Fruit fly (Drosophila melanogaster) whole organism, pupa: ENCODE measurements around the gene CG32374.
A peak's percentile ranks its signal among the peaks of the same experiment; 100 is the strongest.

Source experiments
- CG10348 ChIP-seq: fragments of 200-800 bp; sonication (Bioruptor generic); IDR thresholded peaks from 2 replicates; pipeline ENCODE4 v1.3.6; 2022; ENCODE audit warnings: missing biosample characterization, missing genetic modification characterization
- CG12605 ChIP-seq: fragments of 200-800 bp; sonication (Bioruptor generic); IDR thresholded peaks from 2 replicates; pipeline ENCODE4 v1.3.6; 2022; ENCODE audit warnings: missing biosample characterization, missing genetic modification characterization
- CG13204 ChIP-seq: fragments of 200-800 bp; sonication (Bioruptor generic); optimal IDR thresholded peaks from 2 replicates; lab custom pipeline; 2018; ENCODE audit warnings: missing biosample characterization, mild to moderate bottlenecking, missing genetic modification characterization, moderate library complexity
- CG14655 ChIP-seq: fragments of 200-800 bp; sonication (Bioruptor generic); optimal IDR thresholded peaks from 3 replicates; lab custom pipeline; 2017; ENCODE audit warnings: mild to moderate bottlenecking, missing biosample characterization, missing genetic modification reagents, missing genetic modification characterization
- CG15710 ChIP-seq: fragments of 200-800 bp; sonication (Bioruptor generic); optimal IDR thresholded peaks from 2 replicates; lab custom pipeline; 2018; ENCODE audit warnings: missing biosample characterization, mild to moderate bottlenecking, missing genetic modification characterization, moderate library complexity
- CG17806 ChIP-seq: fragments of 200-800 bp; sonication (Bioruptor generic); optimal IDR thresholded peaks from 2 replicates; lab custom pipeline; 2018; ENCODE audit warnings: missing biosample characterization, mild to moderate bottlenecking, missing genetic modification characterization, moderate library complexity
- CG32121 ChIP-seq: fragments of 200-800 bp; sonication (Bioruptor generic); IDR thresholded peaks from 2 replicates; pipeline ENCODE4 v1.3.6; 2022; ENCODE audit warnings: missing biosample characterization, missing genetic modification characterization
- CG4496 ChIP-seq: fragments of 200-800 bp; sonication (Bioruptor generic); IDR thresholded peaks from 3 replicates; pipeline ENCODE4 v1.3.6; 2022; ENCODE audit warnings: missing biosample characterization, missing genetic modification characterization
- CG8159 ChIP-seq: fragments of 200-800 bp; sonication (Bioruptor generic); optimal IDR thresholded peaks from 3 replicates; lab custom pipeline; 2018; ENCODE audit warnings: missing biosample characterization, mild to moderate bottlenecking, missing genetic modification characterization, moderate library complexity
- CG8301 ChIP-seq: fragments of 200-800 bp; sonication (Bioruptor generic); optimal IDR thresholded peaks from 2 replicates; lab custom pipeline; 2018; ENCODE audit warnings: missing biosample characterization, mild to moderate bottlenecking, missing genetic modification characterization
- CG9948 ChIP-seq: fragments of 200-800 bp; sonication (Bioruptor generic); optimal IDR thresholded peaks from 2 replicates; lab custom pipeline; 2018; ENCODE audit warnings: missing biosample characterization, mild to moderate bottlenecking, missing genetic modification characterization, moderate library complexity
- D1 ChIP-seq: fragments of 200-800 bp; sonication (Bioruptor generic); optimal IDR thresholded peaks from 2 replicates; lab custom pipeline; 2018; ENCODE audit warnings: missing biosample characterization, mild to moderate bottlenecking, missing genetic modification characterization, moderate library complexity
- EcR ChIP-seq: fragments of 200-800 bp; sonication (Bioruptor generic); optimal IDR thresholded peaks from 3 replicates; lab custom pipeline; 2019; ENCODE audit warnings: missing biosample characterization, missing genetic modification characterization, mild to moderate bottlenecking, moderate library complexity, missing genetic modification reagents
- Ets98B ChIP-seq: fragments of 200-800 bp; sonication (Bioruptor generic); IDR thresholded peaks from 2 replicates; pipeline ENCODE4 v1.3.6; 2022; ENCODE audit warnings: missing biosample characterization, missing genetic modification characterization
- Pif1A ChIP-seq: fragments of 200-800 bp; sonication (Bioruptor generic); optimal IDR thresholded peaks from 3 replicates; lab custom pipeline; 2016; ENCODE audit warnings: missing biosample characterization, missing genetic modification characterization
- Pif1B ChIP-seq: fragments of 200-800 bp; sonication (Bioruptor generic); optimal IDR thresholded peaks from 3 replicates; lab custom pipeline; 2016; ENCODE audit warnings: missing biosample characterization, missing genetic modification characterization
- Snoo ChIP-seq: fragments of 200-800 bp; sonication (Bioruptor generic); optimal IDR thresholded peaks from 3 replicates; lab custom pipeline; 2017; ENCODE audit warnings: missing biosample characterization, mild to moderate bottlenecking, missing genetic modification characterization, inconsistent platforms
- fd96Ca ChIP-seq: fragments of 200-800 bp; sonication (Bioruptor generic); IDR thresholded peaks from 3 replicates; pipeline ENCODE4 v1.3.6; 2022; ENCODE audit warnings: missing biosample characterization, missing genetic modification characterization
- gl ChIP-seq: fragments of 200-800 bp; sonication (Bioruptor generic); optimal IDR thresholded peaks from 2 replicates; lab custom pipeline; 2018; ENCODE audit warnings: missing biosample characterization, mild to moderate bottlenecking, missing genetic modification characterization
- rn ChIP-seq: fragments of 200-800 bp; sonication (Bioruptor generic); IDR thresholded peaks from 2 replicates; pipeline ENCODE4 v1.3.6; 2022; ENCODE audit warnings: missing biosample characterization, missing genetic modification characterization

Gene CG32374

dm6 chr3L:7545562-7545961 is 4.6 kb upstream of the CG32374 start:
- TF ChIP-seq CG15710 (tag; lab: Kevin White, UChicago) = no peak
- TF ChIP-seq Pif1B (GFP tag; lab: Kevin White, UChicago) = no peak
- no peak for TF ChIP-seq CG10348 (GFP tag; lab: Robert Waterston, UW)
- TF ChIP-seq gl (tag; lab: Kevin White, UChicago) = no peak
- no peak for TF ChIP-seq CG9948 (tag; lab: Kevin White, UChicago)
- TF ChIP-seq CG12605 = no peak

dm6 chr3L:7544639-7545183 is 3.7 kb upstream of the CG32374 start:
- TF ChIP-seq fd96Ca (GFP tag; lab: Robert Waterston, UW) (no peak), D1 (tag; lab: Kevin White, UChicago) (no peak), CG8301 (tag; lab: Kevin White, UChicago) (no peak), Snoo (tag; lab: Kevin White, UChicago) (no peak), CG15710 (tag; lab: Kevin White, UChicago) (no peak), CG32121 (GFP tag; lab: Robert Waterston, UW) (0 out of 2 replicates have a peak, but pooled peaks have one; percentile 11)
- TF ChIP-seq, all 21 proteins: peak for 1

dm6 chr3L:7542357-7542756 is 1.4 kb upstream of the CG32374 start, which contains the start of gene CG32376:
Gene CG32376, minus strand, starts transcription at chr3L:7542457.
- TF ChIP-seq Pif1B (GFP tag; lab: Kevin White, UChicago) = no peak
- no peak for TF ChIP-seq Snoo (tag; lab: Kevin White, UChicago)
- no peak for TF ChIP-seq CG17806
- TF ChIP-seq CG13204 (GFP tag; lab: Kevin White, UChicago) = no peak

dm6 chr3L:7539736-7540135 is 1.2 kb downstream of the CG32374 start, which contains the start of gene CG16998:
Gene CG16998, minus strand, starts transcription at chr3L:7539836.
- no peak for TF ChIP-seq CG32121 (GFP tag; lab: Robert Waterston, UW)

dm6 chr3L:7530461-7531338 is 10.3 kb downstream of the CG32374 start:
- no peak for TF ChIP-seq rn (GFP tag; lab: Robert Waterston, UW)
- no peak for TF ChIP-seq Pif1B (GFP tag; lab: Kevin White, UChicago)
- 0 out of 2 replicates have a peak, but pooled peaks have one; percentile 14 for TF ChIP-seq CG32121 (GFP tag; lab: Robert Waterston, UW)
- TF ChIP-seq CG10348 (GFP tag; lab: Robert Waterston, UW) = no peak
- peak; percentile 87 for TF ChIP-seq EcR (GFP tag; lab: Kevin White, UChicago)

- no peak for TF ChIP-seq CG12605
- TF ChIP-seq CG8301 (tag; lab: Kevin White, UChicago) = no peak
- no peak for TF ChIP-seq Pif1B (GFP tag; lab: Kevin White, UChicago)
- no peak for TF ChIP-seq CG13204 (GFP tag; lab: Kevin White, UChicago)
- TF ChIP-seq Snoo (tag; lab: Kevin White, UChicago) = peak; percentile 17
- no peak for TF ChIP-seq rn (GFP tag; lab: Robert Waterston, UW)
- TF ChIP-seq CG15710 (tag; lab: Kevin White, UChicago) = peak; percentile 4
- peak; percentile 56; the same call in 2 of the 3 replicates for TF ChIP-seq fd96Ca (GFP tag; lab: Robert Waterston, UW)
- no peak for TF ChIP-seq CG10348 (GFP tag; lab: Robert Waterston, UW)
- TF ChIP-seq Pif1A (GFP tag; lab: Kevin White, UChicago) = peak; percentile 2
- peak; percentile 42; the same call in 2 of the 3 replicates for TF ChIP-seq CG4496
- TF ChIP-seq CG14655 = no peak
- no peak for TF ChIP-seq CG8159
- TF ChIP-seq CG32121 (GFP tag; lab: Robert Waterston, UW) = 0 out of 2 replicates have a peak, but pooled peaks have one; percentile 35
- TF ChIP-seq CG17806 = peak; percentile 13
- TF ChIP-seq CG9948 (tag; lab: Kevin White, UChicago) = no peak
- TF ChIP-seq D1 (tag; lab: Kevin White, UChicago) = no peak
- peak; percentile 17 for TF ChIP-seq EcR (GFP tag; lab: Kevin White, UChicago)
- peak; percentile 20; the same call in 1 of the 2 replicates for TF ChIP-seq Ets98B (GFP tag; lab: Robert Waterston, UW)
These were observed 11.6 kb downstream of the CG32374 start for dm6 chr3L:7529081-7530021.
